Worm (Caenorhabditis elegans) whole organism, L2 larva: ENCODE data around the gene blos-7.

Source experiments
- dmd-4 ChIP-seq: sonication (generic microtip); optimal IDR thresholded peaks from 2 replicates; lab custom pipeline; 2017; ENCODE audit warnings: missing biosample characterization, missing genetic modification characterization
- elt-3 ChIP-seq: sonication (generic microtip); optimal IDR thresholded peaks from 2 replicates; lab custom pipeline; 2017; ENCODE audit warnings: missing biosample characterization, missing genetic modification characterization
- lin-11 ChIP-seq: fragments of 150-350 bp; sonication (generic microtip); optimal IDR thresholded peaks from 2 replicates; lab custom pipeline; 2014; ENCODE audit warnings: missing biosample characterization, missing genetic modification characterization, inconsistent platforms, mixed read lengths
- lin-39 ChIP-seq: fragments of 150-350 bp; optimal IDR thresholded peaks from 2 replicates; lab custom pipeline; 2014; ENCODE audit warnings: missing biosample characterization, missing genetic modification reagents, missing genetic modification characterization
- nhr-10 ChIP-seq: sonication (generic microtip); optimal IDR thresholded peaks from 2 replicates; lab custom pipeline; 2017; ENCODE audit warnings: missing biosample characterization, missing genetic modification characterization
- nhr-25 ChIP-seq: fragments of 150-350 bp; sonication (generic microtip); optimal IDR thresholded peaks from 3 replicates; lab custom pipeline; 2014; ENCODE audit warnings: missing biosample characterization, missing genetic modification characterization
- ztf-11 ChIP-seq: sonication (generic microtip); optimal IDR thresholded peaks from 2 replicates; lab custom pipeline; 2017; ENCODE audit warnings: missing biosample characterization, missing genetic modification characterization

ce11 chrIV:3593513-3593912 lies 10.8 kb upstream of the blos-7 start, which contains the start of gene taf-2:
- no peak for TF ChIP-seq dmd-4 (tag; lab: Kevin White, UChicago)
- no peak for TF ChIP-seq lin-39 (tag; lab: Kevin White, UChicago)
- no peak for TF ChIP-seq ztf-11 (tag; lab: Kevin White, UChicago)
- no peak for TF ChIP-seq lin-11
- TF ChIP-seq elt-3 (tag; lab: Kevin White, UChicago): no peak
- no peak for TF ChIP-seq nhr-25 (tag; lab: Kevin White, UChicago)
- TF ChIP-seq nhr-10: no peak
